Fruit fly (Drosophila melanogaster): ENCODE data around the gene dia.

dm6 chr2L:20792988-20793544, 35.1 kb downstream of the dia start:
- no peak for TF ChIP-seq usp (GFP tag; optimal IDR thresholded peaks at IDR 0.05)
- TF ChIP-seq psq (optimal IDR thresholded peaks at IDR 0.05) = no peak
- no peak for TF ChIP-seq pan (optimal IDR thresholded peaks at IDR 0.05)
- TF ChIP-seq CG8478 (optimal IDR thresholded peaks at IDR 0.05) = no peak

All from whole organism.